Fruit fly (Drosophila melanogaster): Measurements from ENCODE around the gene CG13305.

The CG13305 gene

DNA sequence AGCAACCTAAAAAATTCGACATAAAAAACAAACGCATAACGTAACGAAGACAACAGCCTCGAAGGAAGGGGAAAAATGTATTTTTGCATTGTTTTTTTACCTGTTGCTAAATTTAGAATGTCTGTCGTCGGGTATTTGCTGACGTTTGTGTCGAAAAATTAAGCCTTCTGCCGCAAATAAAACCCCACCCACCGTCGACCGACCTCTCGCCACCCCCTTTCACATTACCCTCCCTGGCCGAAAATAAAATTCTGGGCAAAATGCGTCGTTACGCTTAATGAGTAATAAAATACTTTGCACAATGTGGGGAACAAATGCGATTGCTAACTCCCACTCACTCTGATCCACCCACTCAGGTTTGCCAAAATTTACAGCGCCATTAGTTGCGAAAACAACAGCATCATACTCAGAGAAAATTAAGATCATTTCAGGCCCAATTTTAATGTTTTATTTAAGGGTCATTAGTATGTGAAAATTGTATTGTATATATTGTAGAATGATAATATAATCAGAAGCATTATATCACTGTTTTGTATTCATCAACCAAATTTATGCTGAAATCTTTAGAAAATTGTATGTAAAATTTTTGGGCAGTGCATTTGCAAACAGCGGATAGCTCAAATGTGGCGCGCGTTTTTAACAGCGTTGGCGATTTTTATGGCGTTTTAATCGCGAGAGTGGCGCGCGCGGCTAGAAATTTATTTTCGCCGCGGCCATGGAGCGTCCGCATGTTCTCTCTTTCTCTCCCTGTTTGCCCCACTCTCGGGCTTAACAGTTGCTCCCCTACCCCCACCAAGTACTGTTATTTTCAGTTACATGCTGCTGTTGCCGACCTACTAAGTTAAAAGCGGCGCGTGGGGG, 25.8 kb upstream of the CG13305 start:
- TF ChIP-seq OdsH (GFP tag; optimal IDR thresholded peaks at IDR 0.05): peak; percentile 55
- peak; percentile 63 for TF ChIP-seq cyc (GFP tag; optimal IDR thresholded peaks at IDR 0.05)
- peak in 1 of 2 experiments; percentile 9 for TF ChIP-seq salr (GFP tag; optimal IDR thresholded peaks at IDR 0.05)
- TF ChIP-seq dsx (GFP tag; optimal IDR thresholded peaks at IDR 0.05; ENCODE audit: poor library complexity, severe bottlenecking): peak; percentile 24
- TF ChIP-seq topi (GFP tag; optimal IDR thresholded peaks at IDR 0.05): peak; percentile 80
- TF ChIP-seq CG11762 (GFP tag; optimal IDR thresholded peaks at IDR 0.05; ENCODE audit: insufficient read depth): peak; percentile 46
- no peak for TF ChIP-seq CG16779 (tag; optimal IDR thresholded peaks at IDR 0.05)
- peak; percentile 73 for TF ChIP-seq Met (GFP tag; optimal IDR thresholded peaks at IDR 0.05)
- TF ChIP-seq CG1621 (tag; optimal IDR thresholded peaks at IDR 0.05): no peak
- TF ChIP-seq CG6792 (GFP tag; optimal IDR thresholded peaks at IDR 0.05): peak; percentile 56
- peak; percentile 47 for TF ChIP-seq CG10631 (GFP tag; optimal IDR thresholded peaks at IDR 0.05)
- TF ChIP-seq CG6163 (GFP tag; IDR thresholded peaks at IDR 0.05): peak; percentile 55; the same call in 1 of the 3 replicates
- TF ChIP-seq vri (GFP tag; optimal IDR thresholded peaks at IDR 0.05): peak; percentile 68
- no peak for TF ChIP-seq Hr38 (GFP tag; optimal IDR thresholded peaks at IDR 0.05)
- TF ChIP-seq Eip78C (GFP tag): peak; percentile 92
- peak; percentile 62 for TF ChIP-seq Sox102F (GFP tag; optimal IDR thresholded peaks at IDR 0.05)
- no peak for TF ChIP-seq CG8319 (GFP tag; optimal IDR thresholded peaks at IDR 0.05)
- peak; percentile 5 for TF ChIP-seq Sox15 (GFP tag; optimal IDR thresholded peaks at IDR 0.05)
- TF ChIP-seq Smox (GFP tag; optimal IDR thresholded peaks at IDR 0.05): peak; percentile 69
- TF ChIP-seq Gug (GFP tag; IDR thresholded peaks at IDR 0.05): no peak
- TF ChIP-seq Eip93F (GFP tag; optimal IDR thresholded peaks at IDR 0.05): no peak
- TF ChIP-seq eg (GFP tag; IDR thresholded peaks at IDR 0.05): peak; percentile 84
- peak; percentile 28 for TF ChIP-seq CG11902 (GFP tag; optimal IDR thresholded peaks at IDR 0.05)
- peak; percentile 63 for TF ChIP-seq CG6276 (GFP tag; optimal IDR thresholded peaks at IDR 0.05)
- TF ChIP-seq CG11294 (GFP tag; IDR thresholded peaks at IDR 0.05): peak; percentile 23; the same call in 1 of the 2 replicates
- TF ChIP-seq ss (GFP tag; optimal IDR thresholded peaks at IDR 0.05): no peak
- TF ChIP-seq fd85E (GFP tag; optimal IDR thresholded peaks at IDR 0.05): no peak
- TF ChIP-seq pdm3 (GFP tag; optimal IDR thresholded peaks at IDR 0.05): peak; percentile 67
- TF ChIP-seq Blimp-1 (GFP tag; optimal IDR thresholded peaks at IDR 0.05): peak; percentile 35
- peak; percentile 23 for TF ChIP-seq CG8632 (GFP tag; optimal IDR thresholded peaks at IDR 0.05)
- no peak for TF ChIP-seq CG3032 (tag; optimal IDR thresholded peaks at IDR 0.05)
- TF ChIP-seq esn (GFP tag; optimal IDR thresholded peaks at IDR 0.05): peak; percentile 72
- TF ChIP-seq Ets96B (tag; optimal IDR thresholded peaks at IDR 0.05): peak; percentile 36
- TF ChIP-seq Eip75B (GFP tag; optimal IDR thresholded peaks at IDR 0.05): peak; percentile 39
- TF ChIP-seq CG7368 (GFP tag; optimal IDR thresholded peaks at IDR 0.05): peak; percentile 23
- peak; percentile 4 for TF ChIP-seq CG4318 (GFP tag; optimal IDR thresholded peaks at IDR 0.05)
- TF ChIP-seq CG6808 (GFP tag; optimal IDR thresholded peaks at IDR 0.05): no peak
- TF ChIP-seq spab (GFP tag; optimal IDR thresholded peaks at IDR 0.05): no peak
- no peak for TF ChIP-seq CG9139 (GFP tag; optimal IDR thresholded peaks at IDR 0.05)
- peak; percentile 8 for TF ChIP-seq CG10669 (GFP tag; optimal IDR thresholded peaks at IDR 0.05)
- TF ChIP-seq Hr39 (GFP tag; optimal IDR thresholded peaks at IDR 0.05): peak; percentile 54
- TF ChIP-seq fkh (GFP tag; optimal IDR thresholded peaks at IDR 0.05): no peak
- TF ChIP-seq fd59A (GFP tag; optimal IDR thresholded peaks at IDR 0.05): no peak
- peak; percentile 57 for TF ChIP-seq CG34406 (GFP tag; optimal IDR thresholded peaks at IDR 0.05)
- peak; percentile 82 for TF ChIP-seq CG15336 (GFP tag; IDR thresholded peaks at IDR 0.05)
- TF ChIP-seq CG32006 (GFP tag; optimal IDR thresholded peaks at IDR 0.05): peak; percentile 69
- TF ChIP-seq Ets21C (GFP tag; optimal IDR thresholded peaks at IDR 0.05): peak; percentile 61
- TF ChIP-seq CG6854 (GFP tag; optimal IDR thresholded peaks at IDR 0.05): no peak
- peak; percentile 41 for TF ChIP-seq achi (GFP tag; optimal IDR thresholded peaks at IDR 0.05)

All from whole organism, prepupa.